Fruit fly (Drosophila melanogaster) whole organism, wandering third instar larva: Measurements from ENCODE around the gene mtg.

ENCODE experiments used
- Dfd ChIP-seq: fragments of >200 bp; optimal IDR thresholded peaks from 2 replicates; lab custom pipeline; 2017; ENCODE audit warnings: missing biosample characterization, missing genetic modification characterization
- Hnf4 ChIP-seq: fragments of 200-800 bp; sonication (Bioruptor generic); optimal IDR thresholded peaks from 2 replicates; lab custom pipeline; 2016; ENCODE audit warnings: missing biosample characterization, mild to moderate bottlenecking, missing genetic modification characterization
- Hr78 ChIP-seq: fragments of >200 bp; optimal IDR thresholded peaks from 2 replicates; lab custom pipeline; 2017; ENCODE audit warnings: missing biosample characterization, missing genetic modification characterization
- Myc ChIP-seq: fragments of >200 bp; optimal IDR thresholded peaks from 2 replicates; lab custom pipeline; 2017
- N ChIP-seq: fragments of >200 bp; optimal IDR thresholded peaks from 2 replicates; lab custom pipeline; 2018; ENCODE audit warnings: missing biosample characterization, missing external identifiers, missing genetic modification characterization
- OdsH ChIP-seq: fragments of 200-800 bp; sonication (Bioruptor generic); optimal IDR thresholded peaks from 2 replicates; lab custom pipeline; 2016; ENCODE audit warnings: missing biosample characterization, mild to moderate bottlenecking, missing genetic modification characterization
- dmrt93B ChIP-seq: fragments of 200-800 bp; sonication (Bioruptor generic); optimal IDR thresholded peaks from 2 replicates; lab custom pipeline; 2018; ENCODE audit warnings: missing biosample characterization, mild to moderate bottlenecking, missing genetic modification characterization
- h ChIP-seq: fragments of 200-800 bp; sonication (Bioruptor generic); optimal IDR thresholded peaks from 3 replicates; lab custom pipeline; 2016; ENCODE audit warnings: missing biosample characterization, mild to moderate bottlenecking, missing genetic modification characterization
- psq ChIP-seq: fragments of 200-800 bp; sonication (Bioruptor generic); optimal IDR thresholded peaks from 3 replicates; lab custom pipeline; 2017; ENCODE audit warnings: missing biosample characterization, mild to moderate bottlenecking, missing genetic modification characterization, moderate library complexity
- tai ChIP-seq: sonication (Bioruptor generic); optimal IDR thresholded peaks from 2 replicates; lab custom pipeline; 2016; ENCODE audit warnings: missing biosample characterization, missing genetic modification characterization
- usp ChIP-seq: fragments of >200 bp; optimal IDR thresholded peaks from 2 replicates; lab custom pipeline; 2017; ENCODE audit warnings: missing biosample characterization, missing genetic modification characterization

dm6 chr3R:8308515-8308959 lies 58.2 kb downstream of the mtg start, which contains the start of gene tex:
- TF ChIP-seq N, result no peak
- no peak for TF ChIP-seq h (GFP tag; lab: Kevin White, UChicago)
- TF ChIP-seq Dfd (GFP tag; lab: Kevin White, UChicago), result no peak
- TF ChIP-seq psq (GFP tag; lab: Kevin White, UChicago), result no peak
- no peak for TF ChIP-seq Hr78
- TF ChIP-seq usp, result no peak
- no peak for TF ChIP-seq OdsH (GFP tag; lab: Kevin White, UChicago)
- no peak for TF ChIP-seq Myc
- no peak for TF ChIP-seq tai (GFP tag; lab: Kevin White, UChicago)
- no peak for TF ChIP-seq Hnf4 (GFP tag; lab: Kevin White, UChicago)
- no peak for TF ChIP-seq dmrt93B (GFP tag; lab: Kevin White, UChicago)
